Worm (Caenorhabditis elegans): ENCODE results near the gene ZK1248.15.
A peak's percentile ranks its signal among the peaks of the same experiment; 100 is the strongest.

ce11 chrII:5836153-5836719 is 2.1 kb downstream of the ZK1248.15 start, which contains the start of gene fzo-1:
- TF ChIP-seq ama-1 (optimal IDR thresholded peaks at IDR 0.05) (no peak), hnd-1 (tag; optimal IDR thresholded peaks at IDR 0.05) (peak; percentile 40), ceh-36 (tag; optimal IDR thresholded peaks at IDR 0.05) (no peak), tra-4 (tag; optimal IDR thresholded peaks at IDR 0.05) (peak; percentile 14), flt-1 (GFP tag; IDR thresholded peaks at IDR 0.05) (no peak), sea-1 (GFP tag; conservative IDR thresholded peaks at IDR 0.05) (no peak), hmg-4 (GFP tag; optimal IDR thresholded peaks at IDR 0.05) (no peak), hmbx-1 (tag; optimal IDR thresholded peaks at IDR 0.05) (no peak), aly-1 (tag; optimal IDR thresholded peaks at IDR 0.05) (no peak), ceh-13 (GFP tag; optimal IDR thresholded peaks at IDR 0.05) (peak; percentile 36), tbx-11 (GFP tag; IDR thresholded peaks at IDR 0.05) (no peak), tbx-37 (GFP tag; conservative IDR thresholded peaks at IDR 0.05) (0 out of 2 replicates have a peak, but pooled peaks have one; percentile 26), ets-7 (tag; optimal IDR thresholded peaks at IDR 0.05) (peak; percentile 48), B0310.2 (tag; optimal IDR thresholded peaks at IDR 0.05) (peak; percentile 21)

All from whole organism, early embryonic.